Worm (Caenorhabditis elegans) whole organism, late embryonic: ENCODE data around the gene ZK418.5.

Experiments
- C08G9.2 ChIP-seq: sonication (generic microtip); optimal IDR thresholded peaks from 2 replicates; lab custom pipeline; 2016; ENCODE audit warnings: mild to moderate bottlenecking, missing genetic modification characterization, moderate library complexity, missing compliant biosample characterization
- T23F11.4 ChIP-seq: fragments of 200-800 bp; sonication (Bioruptor generic); optimal IDR thresholded peaks from 2 replicates; lab custom pipeline; 2018; ENCODE audit warnings: mild to moderate bottlenecking, missing genetic modification characterization, missing compliant biosample characterization
- Y22D7AL.16 ChIP-seq: sonication (generic microtip); optimal IDR thresholded peaks from 2 replicates; lab custom pipeline; 2016; ENCODE audit warnings: missing genetic modification characterization, missing compliant biosample characterization
- ahr-1 ChIP-seq: sonication (generic microtip); optimal IDR thresholded peaks from 2 replicates; lab custom pipeline; 2016; ENCODE audit warnings: missing genetic modification characterization, missing compliant biosample characterization
- ama-1 ChIP-seq: fragments of 150-350 bp; optimal IDR thresholded peaks from 2 replicates; lab custom pipeline; 2014
- ceh-14 ChIP-seq: sonication (generic microtip); optimal IDR thresholded peaks from 2 replicates; lab custom pipeline; 2016; ENCODE audit warnings: missing genotype, missing genetic modification characterization, missing compliant biosample characterization
- ceh-18 ChIP-seq: sonication (generic microtip); optimal IDR thresholded peaks from 2 replicates; lab custom pipeline; 2016; ENCODE audit warnings: missing genetic modification characterization, missing compliant biosample characterization
- ceh-2 ChIP-seq: sonication (generic microtip); optimal IDR thresholded peaks from 2 replicates; lab custom pipeline; 2016; ENCODE audit warnings: missing genotype, missing genetic modification characterization, missing compliant biosample characterization
- ceh-48 ChIP-seq: sonication (generic microtip); optimal IDR thresholded peaks from 2 replicates; lab custom pipeline; 2016; ENCODE audit warnings: missing genetic modification characterization, inconsistent platforms, missing compliant biosample characterization
- dve-1 ChIP-seq: sonication (generic microtip); optimal IDR thresholded peaks from 2 replicates; lab custom pipeline; 2017; ENCODE audit warnings: antibody characterized with exemption, mild to moderate bottlenecking, missing genetic modification characterization, missing compliant biosample characterization
- elt-2 ChIP-seq: sonication (generic microtip); optimal IDR thresholded peaks from 2 replicates; lab custom pipeline; 2016; ENCODE audit warnings: missing genetic modification reagents, missing genetic modification characterization, missing compliant biosample characterization
- elt-4 ChIP-seq: sonication (generic microtip); optimal IDR thresholded peaks from 2 replicates; lab custom pipeline; 2016; ENCODE audit warnings: missing genetic modification characterization, missing compliant biosample characterization
- eyg-1 ChIP-seq: sonication (generic microtip); optimal IDR thresholded peaks from 2 replicates; lab custom pipeline; 2016; ENCODE audit warnings: missing genotype, missing genetic modification characterization, missing compliant biosample characterization
- hlh-15 ChIP-seq: sonication (generic microtip); optimal IDR thresholded peaks from 2 replicates; lab custom pipeline; 2016; ENCODE audit warnings: missing genetic modification characterization, missing compliant biosample characterization
- hlh-30 ChIP-seq: sonication (generic microtip); optimal IDR thresholded peaks from 2 replicates; lab custom pipeline; 2017; ENCODE audit warnings: antibody characterized with exemption, missing genetic modification characterization, missing compliant biosample characterization; ENCODE audit not compliant: insufficient read depth
- hlh-6 ChIP-seq: sonication (generic microtip); optimal IDR thresholded peaks from 2 replicates; lab custom pipeline; 2016; ENCODE audit warnings: missing genotype, missing genetic modification characterization, missing compliant biosample characterization
- hlh-8 ChIP-seq: sonication (generic microtip); optimal IDR thresholded peaks from 2 replicates; lab custom pipeline; 2016; ENCODE audit warnings: missing genotype, missing genetic modification characterization, missing compliant biosample characterization
- lim-6 ChIP-seq: sonication (generic microtip); optimal IDR thresholded peaks from 2 replicates; lab custom pipeline; 2016; ENCODE audit warnings: missing genetic modification characterization, missing compliant biosample characterization
- lin-11 ChIP-seq: fragments of 200-800 bp; sonication (Bioruptor generic); optimal IDR thresholded peaks from 2 replicates; lab custom pipeline; 2018; ENCODE audit warnings: mild to moderate bottlenecking, missing genetic modification characterization, missing compliant biosample characterization
- mec-3 ChIP-seq: sonication (generic microtip); optimal IDR thresholded peaks from 2 replicates; lab custom pipeline; 2016; ENCODE audit warnings: borderline replicate concordance, missing genetic modification characterization, missing compliant biosample characterization
- pax-1 ChIP-seq: fragments of 150-350 bp; optimal IDR thresholded peaks from 2 replicates; lab custom pipeline; 2014; ENCODE audit warnings: missing biosample characterization, missing genetic modification characterization
- pha-4 ChIP-seq: fragments of 150-350 bp; optimal IDR thresholded peaks from 2 replicates; lab custom pipeline; 2018; ENCODE audit warnings: missing biosample characterization, missing genetic modification reagents, missing genetic modification characterization
- pqm-1 ChIP-seq: sonication (generic microtip); optimal IDR thresholded peaks from 2 replicates; lab custom pipeline; 2016; ENCODE audit warnings: missing genetic modification characterization, missing compliant biosample characterization
- ref-2 ChIP-seq: sonication (generic microtip); optimal IDR thresholded peaks from 2 replicates; lab custom pipeline; 2016; ENCODE audit warnings: missing genetic modification characterization, missing compliant biosample characterization
- sox-2 ChIP-seq: fragments of 200-800 bp; sonication (Bioruptor generic); IDR thresholded peaks from 2 replicates; pipeline ENCODE4 v1.3.6; 2022; ENCODE audit warnings: missing genetic modification reagents, missing genetic modification characterization, missing compliant biosample characterization
- syd-9 ChIP-seq: sonication (generic microtip); optimal IDR thresholded peaks from 2 replicates; lab custom pipeline; 2016; ENCODE audit warnings: mild to moderate bottlenecking, missing genetic modification characterization, moderate library complexity, missing compliant biosample characterization
- tbx-7 ChIP-seq: sonication (generic microtip); optimal IDR thresholded peaks from 2 replicates; lab custom pipeline; 2016; ENCODE audit warnings: missing genotype, missing genetic modification characterization, missing compliant biosample characterization
- unc-55 ChIP-seq: sonication (generic microtip); optimal IDR thresholded peaks from 2 replicates; lab custom pipeline; 2017; ENCODE audit warnings: missing biosample characterization, missing genetic modification reagents, missing genetic modification characterization
- unc-86 ChIP-seq: sonication (generic microtip); optimal IDR thresholded peaks from 2 replicates; lab custom pipeline; 2016; ENCODE audit warnings: missing genetic modification characterization, missing compliant biosample characterization
- ztf-16 ChIP-seq: sonication (generic microtip); optimal IDR thresholded peaks from 2 replicates; lab custom pipeline; 2017; ENCODE audit warnings: missing genetic modification characterization, missing compliant biosample characterization

The ZK418.5 gene

ce11 chrIII:7087180-7087579, 13.5 kb upstream of the ZK418.5 start:
- TF ChIP-seq tbx-7 (tag; lab: Kevin White, UChicago) (no peak), ahr-1 (tag; lab: Kevin White, UChicago) (no peak), lim-6 (tag; lab: Kevin White, UChicago) (no peak), lin-11 (no peak)
- TF ChIP-seq, all 69 proteins: peak for 0

- TF ChIP-seq ama-1 (lab: Kevin White, UChicago) (no peak), pax-1 (tag; lab: Kevin White, UChicago) (no peak), T23F11.4 (no peak), hlh-15 (no peak), hlh-6 (tag; lab: Kevin White, UChicago) (no peak), unc-86 (tag; lab: Kevin White, UChicago) (no peak), eyg-1 (tag; lab: Kevin White, UChicago) (no peak), ceh-14 (tag; lab: Kevin White, UChicago) (no peak)
Observed at ce11 chrIII:7084908-7085307, 11.3 kb upstream of the ZK418.5 start, which contains the start of gene tofu-7. TSS of gene tofu-7 (minus strand) at chrIII:7085018.

- TF ChIP-seq hlh-30 (tag; lab: Kevin White, UChicago) (no peak), Y22D7AL.16 (no peak), mec-3 (tag; lab: Kevin White, UChicago) (no peak), ceh-2 (no peak), ref-2 (no peak), elt-4 (tag; lab: Kevin White, UChicago) (no peak), ceh-14 (tag; lab: Kevin White, UChicago) (no peak), unc-55 (no peak), sox-2 (GFP tag; lab: Robert Waterston, UW) (no peak), ceh-18 (tag; lab: Kevin White, UChicago) (no peak), syd-9 (tag; lab: Kevin White, UChicago) (no peak)
Observed at ce11 chrIII:7083106-7083505, 9.5 kb upstream of the ZK418.5 start.

ce11 chrIII:7081488-7081887, 7.8 kb upstream of the ZK418.5 start:
- TF ChIP-seq ztf-16 (no peak), elt-2 (tag; lab: Kevin White, UChicago) (peak; percentile 24), unc-55 (no peak)

ce11 chrIII:7080689-7081088, 7.0 kb upstream of the ZK418.5 start, which contains the start of gene ZK418.7:
TSS of gene ZK418.7 (minus strand) at chrIII:7080789.
- TF ChIP-seq pha-4 (tag; lab: Kevin White, UChicago), result no peak
- TF ChIP-seq hlh-8 (tag; lab: Kevin White, UChicago), result no peak

- TF ChIP-seq dve-1 (tag; lab: Kevin White, UChicago), result no peak
- TF ChIP-seq ceh-18 (tag; lab: Kevin White, UChicago), result no peak
- no peak for TF ChIP-seq hlh-30 (tag; lab: Kevin White, UChicago)
- TF ChIP-seq ceh-48 (tag; lab: Kevin White, UChicago), result no peak
- no peak for TF ChIP-seq unc-55
Observed at ce11 chrIII:7078737-7079136, 5.1 kb upstream of the ZK418.5 start, which contains the start of gene ZK418.6. TSS of gene ZK418.6 (minus strand) at chrIII:7078837.

- TF ChIP-seq hlh-15 (no peak), ahr-1 (tag; lab: Kevin White, UChicago) (no peak), elt-2 (tag; lab: Kevin White, UChicago) (no peak), pqm-1 (tag; lab: Kevin White, UChicago) (no peak), C08G9.2 (no peak), hlh-30 (tag; lab: Kevin White, UChicago) (no peak), lin-11 (no peak)
- TF ChIP-seq, all 69 proteins: peak for 0
Observed at ce11 chrIII:7076386-7076785, 2.7 kb upstream of the ZK418.5 start, which contains the start of gene ZK418.13. TSS of gene ZK418.13 (minus strand) at chrIII:7076486.
